Worm (Caenorhabditis elegans) whole organism, L4/young adult: ENCODE data around the gene rars-2.

Source experiments
- dao-5 ChIP-seq: sonication (generic microtip); optimal IDR thresholded peaks from 2 replicates; lab custom pipeline; 2016; ENCODE audit warnings: missing genotype, missing genetic modification characterization, moderate library complexity, missing compliant biosample characterization
- him-1 ChIP-seq: sonication (generic microtip); optimal IDR thresholded peaks from 2 replicates; lab custom pipeline; 2016; ENCODE audit warnings: missing genotype, missing genetic modification reagents, missing genetic modification characterization, missing compliant biosample characterization

- TF ChIP-seq him-1 (tag; lab: Kevin White, UChicago) (no peak), dao-5 (tag; lab: Kevin White, UChicago) (no peak)
Measured at ce11 chrII:6103986-6104385, 21.4 kb upstream of the rars-2 start.
